Worm (Caenorhabditis elegans) whole organism, mixed stage, embryonic: Measurements from ENCODE around the gene F01D5.10.

Experiments
- bed-3 ChIP-seq: fragments of 200-800 bp; sonication (Bioruptor generic); optimal IDR thresholded peaks from 3 replicates; lab custom pipeline; 2018; ENCODE audit warnings: mild to moderate bottlenecking, missing genetic modification characterization, moderate library complexity, missing compliant biosample characterization
- ceh-39 ChIP-seq: fragments of 150-350 bp; optimal IDR thresholded peaks from 2 replicates; lab custom pipeline; 2014; ENCODE audit warnings: missing biosample characterization, missing genetic modification characterization
- ceh-43 ChIP-seq: fragments of 200-800 bp; sonication (Bioruptor generic); optimal IDR thresholded peaks from 2 replicates; lab custom pipeline; 2018; ENCODE audit warnings: mild to moderate bottlenecking, missing genetic modification characterization, moderate library complexity, missing compliant biosample characterization
- ceh-83 ChIP-seq: fragments of 200-800 bp; sonication (Bioruptor generic); optimal IDR thresholded peaks from 2 replicates; lab custom pipeline; 2018; ENCODE audit warnings: mild to moderate bottlenecking, missing genetic modification characterization, missing compliant biosample characterization
- ces-1 ChIP-seq: fragments of 150-350 bp; optimal IDR thresholded peaks from 2 replicates; lab custom pipeline; 2014; ENCODE audit warnings: missing biosample characterization, missing genetic modification reagents, missing genetic modification characterization
- cnd-1 ChIP-seq: fragments of 200-800 bp; sonication (Bioruptor generic); optimal IDR thresholded peaks from 2 replicates; lab custom pipeline; 2018; ENCODE audit warnings: mild to moderate bottlenecking, missing genetic modification characterization, missing compliant biosample characterization
- drap-1 ChIP-seq: fragments of 200-800 bp; sonication (Bioruptor generic); optimal IDR thresholded peaks from 3 replicates; lab custom pipeline; 2018; ENCODE audit warnings: mild to moderate bottlenecking, missing genetic modification characterization, missing compliant biosample characterization
- elt-1 ChIP-seq: sonication (generic microtip); optimal IDR thresholded peaks from 2 replicates; lab custom pipeline; 2017; ENCODE audit warnings: missing genetic modification characterization, mild to moderate bottlenecking, missing compliant biosample characterization, antibody characterized with exemption, moderate library complexity, borderline replicate concordance; ENCODE audit not compliant: insufficient read depth
- flh-1 ChIP-seq: fragments of 200-800 bp; sonication (Bioruptor generic); optimal IDR thresholded peaks from 2 replicates; lab custom pipeline; 2018; ENCODE audit warnings: mild to moderate bottlenecking, missing genetic modification characterization, moderate library complexity, missing compliant biosample characterization
- ham-2 ChIP-seq: fragments of 200-800 bp; sonication (Bioruptor generic); optimal IDR thresholded peaks from 2 replicates; lab custom pipeline; 2018; ENCODE audit warnings: mild to moderate bottlenecking, missing genetic modification characterization, missing compliant biosample characterization
- lin-13 ChIP-seq: fragments of 150-350 bp; optimal IDR thresholded peaks from 2 replicates; lab custom pipeline; 2014; ENCODE audit warnings: missing biosample characterization, missing genetic modification characterization
- lin-32 ChIP-seq: fragments of 200-800 bp; sonication (Bioruptor generic); optimal IDR thresholded peaks from 2 replicates; lab custom pipeline; 2018; ENCODE audit warnings: mild to moderate bottlenecking, missing genetic modification characterization, missing compliant biosample characterization
- mab-5 ChIP-seq: fragments of 150-350 bp; optimal IDR thresholded peaks from 2 replicates; lab custom pipeline; 2014; ENCODE audit warnings: missing biosample characterization, missing genetic modification characterization
- mep-1 ChIP-seq: fragments of 150-350 bp; optimal IDR thresholded peaks from 2 replicates; lab custom pipeline; 2017; ENCODE audit warnings: missing biosample characterization, missing genetic modification reagents, missing genetic modification characterization, inconsistent platforms
- mls-2 ChIP-seq: sonication (generic microtip); optimal IDR thresholded peaks from 2 replicates; lab custom pipeline; 2016; ENCODE audit warnings: mild to moderate bottlenecking, missing genetic modification characterization, moderate library complexity, missing compliant biosample characterization
- nhr-12 ChIP-seq: fragments of 150-350 bp; optimal IDR thresholded peaks from 2 replicates; lab custom pipeline; 2014; ENCODE audit warnings: missing biosample characterization, missing genetic modification characterization
- nhr-2 ChIP-seq: fragments of 150-350 bp; optimal IDR thresholded peaks from 2 replicates; lab custom pipeline; 2014; ENCODE audit warnings: missing biosample characterization, missing genetic modification characterization
- nhr-237 ChIP-seq: fragments of 150-350 bp; optimal IDR thresholded peaks from 2 replicates; lab custom pipeline; 2014; ENCODE audit warnings: missing biosample characterization, missing genetic modification characterization
- nhr-28 ChIP-seq: fragments of 150-350 bp; optimal IDR thresholded peaks from 2 replicates; lab custom pipeline; 2014; ENCODE audit warnings: missing biosample characterization, missing genetic modification characterization
- nhr-76 ChIP-seq: sonication (generic microtip); optimal IDR thresholded peaks from 2 replicates; lab custom pipeline; 2017; ENCODE audit warnings: missing biosample characterization, missing genetic modification characterization
- pha-4 ChIP-seq: fragments of 150-350 bp; optimal IDR thresholded peaks from 2 replicates; lab custom pipeline; 2018; ENCODE audit warnings: missing biosample characterization, missing genetic modification reagents, missing genetic modification characterization
- sem-2 ChIP-seq: fragments of 200-800 bp; sonication (Bioruptor generic); optimal IDR thresholded peaks from 2 replicates; lab custom pipeline; 2018; ENCODE audit warnings: mild to moderate bottlenecking, missing genetic modification characterization, missing compliant biosample characterization
- sptf-1 ChIP-seq: sonication (generic microtip); optimal IDR thresholded peaks from 2 replicates; lab custom pipeline; 2017; ENCODE audit warnings: mild to moderate bottlenecking, missing genetic modification characterization, moderate library complexity, missing compliant biosample characterization
- tbx-8 ChIP-seq: fragments of 200-800 bp; sonication (Bioruptor generic); optimal IDR thresholded peaks from 2 replicates; lab custom pipeline; 2018; ENCODE audit warnings: mild to moderate bottlenecking, missing genetic modification characterization, moderate library complexity, missing compliant biosample characterization
- unc-120 ChIP-seq: sonication (generic microtip); optimal IDR thresholded peaks from 2 replicates; lab custom pipeline; 2017; ENCODE audit warnings: missing genetic modification characterization, missing compliant biosample characterization; ENCODE audit not compliant: poor library complexity, severe bottlenecking
- unc-39 ChIP-seq: fragments of 150-350 bp; optimal IDR thresholded peaks from 2 replicates; lab custom pipeline; 2014; ENCODE audit warnings: missing biosample characterization, missing genetic modification characterization
- unc-62 ChIP-seq: fragments of 150-350 bp; optimal IDR thresholded peaks from 2 replicates; lab custom pipeline; 2014; ENCODE audit warnings: missing biosample characterization, missing genetic modification reagents, missing genetic modification characterization
- zip-8 ChIP-seq: fragments of 150-350 bp; optimal IDR thresholded peaks from 2 replicates; lab custom pipeline; 2014; ENCODE audit warnings: missing biosample characterization, missing genetic modification characterization

The F01D5.10 gene

ce11 chrII:13984551-13984950 lies 36.6 kb downstream of the F01D5.10 start, which contains the start of gene sre-47:
sre-47 (minus strand) TSS chrII:13984651.
- TF ChIP-seq ceh-83 (GFP tag; lab: Kevin White, UChicago): no peak

ce11 chrII:13982923-13983322 lies 38.2 kb downstream of the F01D5.10 start, which contains the start of the genes Y39G8B.13 and Y39G8B.10:
Y39G8B.13 (minus strand) TSS chrII:13983047.
Y39G8B.10 (minus strand) TSS chrII:13983115.
- TF ChIP-seq nhr-28 (tag; lab: Kevin White, UChicago) (no peak), mep-1 (tag; lab: Kevin White, UChicago) (no peak), unc-120 (tag; lab: Kevin White, UChicago) (no peak), unc-62 (GFP tag; lab: Kevin White, UChicago) (no peak), mab-5 (tag; lab: Kevin White, UChicago) (no peak), bed-3 (GFP tag; lab: Kevin White, UChicago) (no peak), sptf-1 (tag; lab: Kevin White, UChicago) (no peak), zip-8 (tag; lab: Kevin White, UChicago) (no peak), flh-1 (GFP tag; lab: Kevin White, UChicago) (no peak), sem-2 (GFP tag; lab: Kevin White, UChicago) (no peak), lin-32 (GFP tag; lab: Kevin White, UChicago) (no peak), nhr-2 (tag; lab: Kevin White, UChicago) (no peak), tbx-8 (no peak), ham-2 (GFP tag; lab: Kevin White, UChicago) (no peak), lin-13 (no peak), nhr-12 (tag; lab: Kevin White, UChicago) (no peak)
- TF ChIP-seq, all 35 proteins: peak for 0

- no peak for TF ChIP-seq unc-62 (GFP tag; lab: Kevin White, UChicago)
- TF ChIP-seq unc-39 (tag; lab: Kevin White, UChicago): no peak
- no peak for TF ChIP-seq ham-2 (GFP tag; lab: Kevin White, UChicago)
- TF ChIP-seq flh-1 (GFP tag; lab: Kevin White, UChicago): no peak
- TF ChIP-seq nhr-76 (tag; lab: Kevin White, UChicago): no peak
- no peak for TF ChIP-seq cnd-1 (tag; lab: Kevin White, UChicago)
- no peak for TF ChIP-seq ces-1
Measured at ce11 chrII:13982247-13982646, 38.9 kb downstream of the F01D5.10 start.

- TF ChIP-seq ceh-43 (GFP tag; lab: Kevin White, UChicago) (no peak), mab-5 (tag; lab: Kevin White, UChicago) (no peak), pha-4 (no peak), nhr-76 (tag; lab: Kevin White, UChicago) (no peak), ces-1 (no peak), flh-1 (GFP tag; lab: Kevin White, UChicago) (no peak), ham-2 (GFP tag; lab: Kevin White, UChicago) (no peak), ceh-83 (GFP tag; lab: Kevin White, UChicago) (no peak), unc-62 (GFP tag; lab: Kevin White, UChicago) (no peak)
Measured at ce11 chrII:13981819-13982218, 39.3 kb downstream of the F01D5.10 start.

- no peak for TF ChIP-seq nhr-237 (tag; lab: Kevin White, UChicago)
- TF ChIP-seq bed-3 (GFP tag; lab: Kevin White, UChicago): no peak
- TF ChIP-seq pha-4: no peak
- no peak for TF ChIP-seq tbx-8
- TF ChIP-seq cnd-1 (tag; lab: Kevin White, UChicago): no peak
- no peak for TF ChIP-seq nhr-28 (tag; lab: Kevin White, UChicago)
- TF ChIP-seq mab-5 (tag; lab: Kevin White, UChicago): no peak
- TF ChIP-seq ham-2 (GFP tag; lab: Kevin White, UChicago): no peak
- TF ChIP-seq drap-1: no peak
- TF ChIP-seq ceh-39 (tag; lab: Kevin White, UChicago): no peak
Measured at ce11 chrII:13981097-13981496, 40.0 kb downstream of the F01D5.10 start, which contains the start of gene Y39G8B.9. Y39G8B.9 (plus strand) TSS chrII:13981365.

ce11 chrII:13979833-13980513 lies 41.2 kb downstream of the F01D5.10 start, which contains the start of gene sre-48:
sre-48 (minus strand) TSS chrII:13979883.
- TF ChIP-seq mls-2 (tag; lab: Kevin White, UChicago): no peak
- no peak for TF ChIP-seq ceh-83 (GFP tag; lab: Kevin White, UChicago)
- no peak for TF ChIP-seq unc-120 (tag; lab: Kevin White, UChicago)
- no peak for TF ChIP-seq unc-39 (tag; lab: Kevin White, UChicago)
- no peak for TF ChIP-seq nhr-12 (tag; lab: Kevin White, UChicago)
- TF ChIP-seq nhr-237 (tag; lab: Kevin White, UChicago): no peak
- TF ChIP-seq sem-2 (GFP tag; lab: Kevin White, UChicago): no peak
- no peak for TF ChIP-seq ceh-43 (GFP tag; lab: Kevin White, UChicago)
- no peak for TF ChIP-seq mep-1 (tag; lab: Kevin White, UChicago)
- no peak for TF ChIP-seq unc-62 (GFP tag; lab: Kevin White, UChicago)
- TF ChIP-seq cnd-1 (tag; lab: Kevin White, UChicago): no peak
- TF ChIP-seq bed-3 (GFP tag; lab: Kevin White, UChicago): no peak
- TF ChIP-seq tbx-8: no peak
- TF ChIP-seq nhr-76 (tag; lab: Kevin White, UChicago): no peak
- no peak for TF ChIP-seq flh-1 (GFP tag; lab: Kevin White, UChicago)
- no peak for TF ChIP-seq elt-1 (tag; lab: Kevin White, UChicago)
- TF ChIP-seq drap-1: no peak
